Worm (Caenorhabditis elegans): ENCODE data around the gene srx-116.

The srx-116 gene

DNA sequence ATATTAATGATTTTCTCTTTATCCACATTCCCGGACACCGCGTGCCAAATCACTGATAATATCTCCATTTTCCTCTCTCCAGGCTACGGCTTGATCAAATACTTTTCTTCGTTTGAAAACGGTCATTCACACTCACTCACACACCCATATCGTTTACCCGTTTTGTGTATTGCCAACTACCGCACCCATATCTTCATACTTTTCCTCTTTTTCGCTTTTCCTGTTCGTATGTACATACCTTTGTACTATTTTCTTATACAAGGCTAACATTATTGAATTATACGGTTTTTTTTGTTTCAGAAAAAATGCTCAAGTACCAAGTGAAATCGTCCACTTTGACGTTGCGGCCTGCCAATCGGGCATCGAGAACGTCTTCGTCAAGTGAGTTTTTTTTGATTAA lies 2.8 kb upstream of the srx-116 start, which contains the start of gene W05B10.4:
Gene W05B10.4, plus strand, starts transcription at position 301 of the 400 bp plus-strand sequence.
- TF ChIP-seq ceh-39 (tag; optimal IDR thresholded peaks at IDR 0.05) (no peak), lin-13 (tag; optimal IDR thresholded peaks at IDR 0.05) (no peak), unc-62 (GFP tag; optimal IDR thresholded peaks at IDR 0.05) (no peak), unc-120 (tag; optimal IDR thresholded peaks at IDR 0.05; ENCODE audit: poor library complexity, severe bottlenecking) (no peak), zip-8 (tag; optimal IDR thresholded peaks at IDR 0.05) (no peak), tbx-8 (GFP tag; optimal IDR thresholded peaks at IDR 0.05) (no peak), flh-1 (GFP tag; optimal IDR thresholded peaks at IDR 0.05) (no peak), nhr-28 (tag; optimal IDR thresholded peaks at IDR 0.05) (no peak), nhr-2 (tag; optimal IDR thresholded peaks at IDR 0.05) (no peak), lsy-2 (tag; optimal IDR thresholded peaks at IDR 0.05) (no peak), snpc-4 (tag; optimal IDR thresholded peaks at IDR 0.05) (no peak), bed-3 (GFP tag; optimal IDR thresholded peaks at IDR 0.05) (no peak), mls-2 (tag; optimal IDR thresholded peaks at IDR 0.05) (no peak), elt-3 (tag; optimal IDR thresholded peaks at IDR 0.05) (no peak)

DNA sequence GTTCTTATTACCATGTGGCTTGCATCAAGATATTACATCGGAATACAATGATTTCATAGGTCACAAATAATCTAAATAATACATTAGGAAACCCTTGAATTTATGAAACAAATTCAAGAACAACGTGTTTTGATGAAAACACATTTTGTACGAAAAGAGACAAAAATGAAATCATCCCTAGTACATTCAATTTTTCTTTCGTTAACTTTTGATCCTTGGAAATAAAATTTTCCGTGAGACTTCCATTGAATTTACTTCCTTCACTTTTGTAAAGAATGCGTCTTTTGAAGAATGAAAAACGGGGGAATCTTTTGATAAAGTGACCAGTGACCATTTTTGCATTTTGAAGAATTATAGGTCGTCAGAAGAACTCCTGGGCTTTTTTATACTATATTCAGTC lies 3.0 kb downstream of the srx-116 start:
- TF ChIP-seq nhr-237 (tag; optimal IDR thresholded peaks at IDR 0.05) (no peak), flh-1 (GFP tag; optimal IDR thresholded peaks at IDR 0.05) (no peak), ham-2 (GFP tag; optimal IDR thresholded peaks at IDR 0.05) (no peak), ces-1 (GFP tag; optimal IDR thresholded peaks at IDR 0.05) (no peak), lin-13 (tag; optimal IDR thresholded peaks at IDR 0.05) (no peak), sptf-1 (tag; optimal IDR thresholded peaks at IDR 0.05) (no peak), blmp-1 (tag; optimal IDR thresholded peaks at IDR 0.05) (no peak), ztf-11 (tag; optimal IDR thresholded peaks at IDR 0.05) (no peak), hlh-1 (tag; optimal IDR thresholded peaks at IDR 0.05) (no peak)

DNA sequence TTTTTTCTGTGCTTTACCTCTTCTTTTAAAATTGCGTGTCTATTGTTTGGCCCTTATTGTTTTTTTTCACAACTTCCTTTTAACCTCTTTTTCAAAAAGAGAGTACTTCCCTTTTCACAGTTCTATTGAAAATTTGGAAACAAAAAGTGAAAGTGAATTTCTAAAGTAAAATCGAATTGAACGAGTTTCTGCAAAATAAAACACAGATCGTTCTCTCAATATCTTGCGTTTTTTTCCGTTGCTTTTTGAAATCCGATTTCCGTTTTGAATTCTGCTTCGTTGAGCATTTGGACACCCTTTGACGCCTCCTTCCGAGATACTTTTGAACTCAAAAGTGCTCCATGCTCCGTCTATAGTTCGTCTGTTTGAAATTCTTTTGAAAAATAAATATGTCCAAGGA lies 5.6 kb downstream of the srx-116 start:
- TF ChIP-seq mep-1 (tag; optimal IDR thresholded peaks at IDR 0.05) (no peak), M03D4.4 (tag; optimal IDR thresholded peaks at IDR 0.05) (no peak), elt-3 (tag; optimal IDR thresholded peaks at IDR 0.05) (no peak), drap-1 (GFP tag; optimal IDR thresholded peaks at IDR 0.05) (no peak), ceh-83 (GFP tag; optimal IDR thresholded peaks at IDR 0.05) (no peak), ham-2 (GFP tag; optimal IDR thresholded peaks at IDR 0.05) (no peak), lsy-2 (tag; optimal IDR thresholded peaks at IDR 0.05) (no peak), lin-32 (GFP tag; optimal IDR thresholded peaks at IDR 0.05) (no peak), tbx-8 (GFP tag; optimal IDR thresholded peaks at IDR 0.05) (no peak), ces-1 (GFP tag; optimal IDR thresholded peaks at IDR 0.05) (no peak), mls-2 (tag; optimal IDR thresholded peaks at IDR 0.05) (no peak), unc-62 (GFP tag; optimal IDR thresholded peaks at IDR 0.05) (no peak), hlh-1 (tag; optimal IDR thresholded peaks at IDR 0.05) (no peak)

DNA sequence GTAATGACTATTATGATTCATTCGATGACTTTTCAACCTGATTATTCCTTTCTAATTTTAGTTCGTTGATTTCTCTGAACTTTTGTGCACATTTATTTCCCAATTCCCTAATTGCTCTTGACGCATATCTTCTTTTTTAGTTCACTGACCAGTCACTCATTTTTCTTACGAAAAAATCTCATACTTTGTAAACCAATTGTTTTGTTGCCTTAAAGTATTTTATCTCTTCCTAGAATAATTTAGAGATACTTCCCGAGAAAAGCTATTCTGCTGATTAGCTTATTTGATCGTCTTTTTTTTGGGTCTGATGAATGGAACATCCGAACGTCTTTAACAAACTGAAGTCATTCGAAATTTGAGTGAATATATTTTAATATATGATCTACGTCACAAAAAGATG lies 8.6 kb downstream of the srx-116 start:
- TF ChIP-seq lin-13 (tag; optimal IDR thresholded peaks at IDR 0.05) (no peak), ceh-83 (GFP tag; optimal IDR thresholded peaks at IDR 0.05) (no peak), sptf-1 (tag; optimal IDR thresholded peaks at IDR 0.05) (no peak), pha-4 (tag; optimal IDR thresholded peaks at IDR 0.05) (no peak), ceh-39 (tag; optimal IDR thresholded peaks at IDR 0.05) (no peak), snpc-4 (tag; optimal IDR thresholded peaks at IDR 0.05) (no peak), sem-2 (GFP tag; optimal IDR thresholded peaks at IDR 0.05) (no peak), M03D4.4 (tag; optimal IDR thresholded peaks at IDR 0.05) (no peak), flh-1 (GFP tag; optimal IDR thresholded peaks at IDR 0.05) (no peak), mab-5 (tag; optimal IDR thresholded peaks at IDR 0.05) (no peak), nhr-237 (tag; optimal IDR thresholded peaks at IDR 0.05) (no peak), nhr-76 (tag; optimal IDR thresholded peaks at IDR 0.05) (no peak), lin-32 (GFP tag; optimal IDR thresholded peaks at IDR 0.05) (no peak)

DNA sequence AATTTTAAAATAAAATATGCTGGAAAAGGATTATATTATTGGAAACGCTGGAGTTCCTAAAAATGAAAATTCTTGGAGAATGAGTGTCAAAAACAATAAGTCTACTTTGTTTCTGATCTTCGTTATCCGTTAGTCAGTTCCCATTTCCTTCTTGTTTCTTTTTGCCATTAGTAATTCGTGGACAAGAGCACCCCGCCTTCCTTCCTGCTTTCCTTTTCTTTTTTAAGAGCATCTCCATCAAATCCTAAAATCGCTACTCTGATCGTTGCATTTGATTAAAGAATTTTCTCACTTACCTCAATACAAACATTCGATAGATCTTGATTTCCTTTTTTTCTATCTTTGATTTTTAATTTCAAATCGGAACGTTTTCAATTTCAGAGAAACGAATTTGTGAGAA lies 9.1 kb downstream of the srx-116 start, which contains the start of gene frpr-15:
Gene frpr-15, plus strand, starts transcription at position 301 of the 400 bp plus-strand sequence.
- TF ChIP-seq lin-13 (tag; optimal IDR thresholded peaks at IDR 0.05) (no peak), mab-5 (tag; optimal IDR thresholded peaks at IDR 0.05) (no peak), nhr-12 (tag; optimal IDR thresholded peaks at IDR 0.05) (no peak), drap-1 (GFP tag; optimal IDR thresholded peaks at IDR 0.05) (no peak), elt-1 (tag; optimal IDR thresholded peaks at IDR 0.05; ENCODE audit: borderline replicate concordance, insufficient read depth) (no peak), snpc-4 (tag; optimal IDR thresholded peaks at IDR 0.05) (no peak), nhr-76 (tag; optimal IDR thresholded peaks at IDR 0.05) (no peak), ham-2 (GFP tag; optimal IDR thresholded peaks at IDR 0.05) (no peak), ceh-83 (GFP tag; optimal IDR thresholded peaks at IDR 0.05) (no peak), ces-1 (GFP tag; optimal IDR thresholded peaks at IDR 0.05) (no peak), nhr-237 (tag; optimal IDR thresholded peaks at IDR 0.05) (no peak), elt-3 (tag; optimal IDR thresholded peaks at IDR 0.05) (no peak), nhr-28 (tag; optimal IDR thresholded peaks at IDR 0.05) (no peak), mls-2 (tag; optimal IDR thresholded peaks at IDR 0.05) (no peak), ztf-11 (tag; optimal IDR thresholded peaks at IDR 0.05) (no peak), bed-3 (GFP tag; optimal IDR thresholded peaks at IDR 0.05) (no peak), unc-120 (tag; optimal IDR thresholded peaks at IDR 0.05; ENCODE audit: poor library complexity, severe bottlenecking) (no peak), ceh-39 (tag; optimal IDR thresholded peaks at IDR 0.05) (no peak), flh-1 (GFP tag; optimal IDR thresholded peaks at IDR 0.05) (no peak), zip-8 (tag; optimal IDR thresholded peaks at IDR 0.05) (no peak)

Measured in whole organism, mixed stage, embryonic.